Worm (Caenorhabditis elegans): ENCODE measurements around the gene K06H6.1.
A peak's percentile ranks its signal among the peaks of the same experiment; 100 is the strongest.

The K06H6.1 gene

DNA sequence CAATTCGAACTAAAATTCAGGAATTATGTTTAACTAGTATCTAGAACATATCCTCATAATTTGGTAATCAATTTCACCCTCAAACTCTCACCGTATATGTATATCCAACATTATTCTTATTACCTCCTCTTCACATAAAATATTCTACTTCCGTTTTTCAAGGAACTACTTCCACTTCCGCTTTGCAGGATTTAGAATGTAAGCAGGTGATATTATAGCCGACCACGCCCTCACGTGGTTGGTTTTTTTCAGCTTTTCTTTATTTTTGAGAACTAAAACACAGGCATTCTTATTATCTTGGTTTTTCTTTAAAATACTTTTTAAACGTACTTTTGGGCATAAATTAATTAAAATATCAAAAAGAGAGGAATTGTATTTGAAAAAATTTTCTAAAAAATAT lies 30.0 kb downstream of the K06H6.1 start:
- TF ChIP-seq nhr-11 (tag; optimal IDR thresholded peaks at IDR 0.05) (peak; percentile 38), lin-15B (tag; optimal IDR thresholded peaks at IDR 0.05) (no peak), elt-1 (tag; optimal IDR thresholded peaks at IDR 0.05) (no peak)

DNA sequence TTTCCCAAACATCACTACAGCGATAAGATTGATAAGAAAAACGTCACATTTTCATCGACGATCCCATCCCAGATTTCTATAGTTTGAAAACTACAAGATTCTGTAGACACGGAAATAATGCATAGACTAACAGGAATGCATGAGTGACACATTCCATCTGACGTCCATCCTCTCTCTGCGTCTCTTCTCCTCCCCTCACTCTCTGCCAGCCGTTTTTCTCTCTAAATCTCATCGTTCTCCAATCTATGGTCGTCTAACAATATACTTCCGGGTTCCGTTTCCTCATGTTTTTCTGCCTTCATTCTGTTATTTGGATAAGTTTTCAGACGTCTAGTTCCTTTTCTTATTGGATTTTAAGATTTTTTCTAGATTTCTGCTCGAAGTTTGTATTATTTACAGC lies 31.1 kb downstream of the K06H6.1 start, which contains the start of gene F48G7.4:
F48G7.4 (plus strand) TSS at position 400 of the 400 bp plus-strand sequence.
- TF ChIP-seq nhr-76 (tag; optimal IDR thresholded peaks at IDR 0.05) (no peak), nhr-77 (tag; optimal IDR thresholded peaks at IDR 0.05) (no peak), fkh-10 (GFP tag; optimal IDR thresholded peaks at IDR 0.05) (no peak), ceh-82 (tag; optimal IDR thresholded peaks at IDR 0.05) (no peak), pha-4 (tag; optimal IDR thresholded peaks at IDR 0.05) (no peak), mdl-1 (tag; optimal IDR thresholded peaks at IDR 0.05) (peak; percentile 22), R02D3.7 (tag; optimal IDR thresholded peaks at IDR 0.05) (peak; percentile 8), pqm-1 (tag; optimal IDR thresholded peaks at IDR 0.05) (peak; percentile 44), elt-2 (tag; optimal IDR thresholded peaks at IDR 0.05) (no peak), zag-1 (tag; optimal IDR thresholded peaks at IDR 0.05) (no peak), elt-3 (tag; optimal IDR thresholded peaks at IDR 0.05) (no peak), ztf-11 (tag; optimal IDR thresholded peaks at IDR 0.05) (no peak), ceh-9 (tag; optimal IDR thresholded peaks at IDR 0.05) (no peak), aly-2 (tag; optimal IDR thresholded peaks at IDR 0.05) (no peak), nhr-28 (tag; optimal IDR thresholded peaks at IDR 0.05) (no peak), nhr-43 (tag; optimal IDR thresholded peaks at IDR 0.05; ENCODE audit: poor library complexity, severe bottlenecking) (no peak), jun-1 (tag; optimal IDR thresholded peaks at IDR 0.05) (peak; percentile 83), daf-12 (tag; optimal IDR thresholded peaks at IDR 0.05) (no peak), ceh-28 (tag; optimal IDR thresholded peaks at IDR 0.05) (peak; percentile 74), egl-5 (tag; optimal IDR thresholded peaks at IDR 0.05) (no peak), lsy-12 (tag; optimal IDR thresholded peaks at IDR 0.05) (no peak), lin-15B (tag; optimal IDR thresholded peaks at IDR 0.05) (peak; percentile 66), nhr-67 (tag; optimal IDR thresholded peaks at IDR 0.05) (no peak), nhr-11 (tag; optimal IDR thresholded peaks at IDR 0.05) (peak; percentile 58), egl-27 (tag; optimal IDR thresholded peaks at IDR 0.05) (peak; percentile 51), fos-1 (tag; optimal IDR thresholded peaks at IDR 0.05) (no peak), nfya-1 (tag; optimal IDR thresholded peaks at IDR 0.05; ENCODE audit: insufficient read depth) (peak; percentile 70), ama-1 (optimal IDR thresholded peaks at IDR 0.05) (no peak), nhr-23 (tag; optimal IDR thresholded peaks at IDR 0.05) (peak; percentile 73), fkh-2 (tag; optimal IDR thresholded peaks at IDR 0.05) (no peak), nhr-25 (tag; optimal IDR thresholded peaks at IDR 0.05) (peak; percentile 4), skn-1 (tag; optimal IDR thresholded peaks at IDR 0.05) (no peak), unc-39 (tag; optimal IDR thresholded peaks at IDR 0.05) (no peak), elt-1 (tag; optimal IDR thresholded peaks at IDR 0.05) (peak; percentile 64), tbx-2 (tag; optimal IDR thresholded peaks at IDR 0.05) (peak; percentile 57), hmg-11 (tag; optimal IDR thresholded peaks at IDR 0.05) (peak; percentile 84), ZK546.5 (tag; optimal IDR thresholded peaks at IDR 0.05) (no peak), mml-1 (tag; optimal IDR thresholded peaks at IDR 0.05) (no peak), eor-1 (tag; optimal IDR thresholded peaks at IDR 0.05) (no peak), ceh-16 (tag; optimal IDR thresholded peaks at IDR 0.05) (no peak), sea-2 (GFP tag; optimal IDR thresholded peaks at IDR 0.05) (no peak), ztf-4 (tag; optimal IDR thresholded peaks at IDR 0.05) (no peak), unc-62 (GFP tag; optimal IDR thresholded peaks at IDR 0.05) (peak; percentile 94), snpc-4 (tag; optimal IDR thresholded peaks at IDR 0.05) (peak; percentile 85), nhr-12 (tag; optimal IDR thresholded peaks at IDR 0.05) (no peak), nhr-237 (tag; optimal IDR thresholded peaks at IDR 0.05) (no peak), lin-39 (tag; optimal IDR thresholded peaks at IDR 0.05) (peak; percentile 23)

Data from whole organism, L3 larva.